Worm (Caenorhabditis elegans): ENCODE measurements around the gene Y61A9LA.4.

DNA sequence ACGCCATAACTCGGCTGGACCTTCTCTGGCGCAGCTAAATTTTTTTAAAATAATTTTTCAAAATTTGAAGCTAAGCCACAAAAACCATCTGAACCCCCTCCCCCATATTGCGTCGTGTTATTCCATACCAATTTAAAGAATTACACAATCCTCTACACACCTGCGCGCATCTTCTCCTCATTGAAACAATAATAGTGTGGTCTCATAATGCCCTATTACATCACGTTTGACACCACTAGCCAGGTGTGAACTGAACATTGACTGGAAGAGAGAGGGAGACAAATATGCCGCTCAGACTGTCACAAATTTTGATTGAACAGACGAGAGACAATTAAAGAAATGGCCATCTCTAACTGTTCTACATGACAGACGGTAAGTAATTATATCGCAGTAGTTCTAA lies 35.0 kb upstream of the Y61A9LA.4 start:
- TF ChIP-seq dao-5 (tag; optimal IDR thresholded peaks at IDR 0.05) (no peak), W03F9.2 (tag; optimal IDR thresholded peaks at IDR 0.05) (no peak)
